Worm (Caenorhabditis elegans): ENCODE measurements around the gene T01D1.4.

- TF ChIP-seq dpl-1 (GFP tag; optimal IDR thresholded peaks at IDR 0.05) = no peak
- no peak for TF ChIP-seq lin-35 (GFP tag; optimal IDR thresholded peaks at IDR 0.05)
These were observed 747 bp downstream of the T01D1.4 start for ce11 chrII:178146-178545.

Data from whole organism, L1 larva.